Worm (Caenorhabditis elegans) whole organism, L2 larva: ENCODE measurements around the gene lec-9.

Experiments
- ama-1 ChIP-seq: fragments of 150-350 bp; optimal IDR thresholded peaks from 2 replicates; lab custom pipeline; 2018; ENCODE audit warnings: inconsistent platforms
- mdl-1 ChIP-seq, 2 experiments: fragments of 150-350 bp in 1 of 2; sonication (generic microtip) in 1 of 2; optimal IDR thresholded peaks; 2 replicates each; lab custom pipeline; 2017; ENCODE audit warnings: missing biosample characterization in 2 of 2, missing genetic modification characterization in 2 of 2
- nhr-12 ChIP-seq: fragments of 150-350 bp; optimal IDR thresholded peaks from 2 replicates; lab custom pipeline; 2014; ENCODE audit warnings: missing biosample characterization, missing genetic modification characterization
- nhr-237 ChIP-seq: fragments of 150-350 bp; optimal IDR thresholded peaks from 2 replicates; lab custom pipeline; 2014; ENCODE audit warnings: missing biosample characterization, missing genetic modification characterization
- nhr-25 ChIP-seq: fragments of 150-350 bp; sonication (generic microtip); optimal IDR thresholded peaks from 3 replicates; lab custom pipeline; 2014; ENCODE audit warnings: missing biosample characterization, missing genetic modification characterization
- snpc-4 ChIP-seq: fragments of 150-350 bp; optimal IDR thresholded peaks from 2 replicates; lab custom pipeline; 2014; ENCODE audit warnings: missing biosample characterization, missing genetic modification characterization
- unc-39 ChIP-seq: fragments of 150-350 bp; optimal IDR thresholded peaks from 2 replicates; lab custom pipeline; 2014; ENCODE audit warnings: missing biosample characterization, missing genetic modification characterization
- ztf-11 ChIP-seq: sonication (generic microtip); optimal IDR thresholded peaks from 2 replicates; lab custom pipeline; 2017; ENCODE audit warnings: missing biosample characterization, missing genetic modification characterization

DNA sequence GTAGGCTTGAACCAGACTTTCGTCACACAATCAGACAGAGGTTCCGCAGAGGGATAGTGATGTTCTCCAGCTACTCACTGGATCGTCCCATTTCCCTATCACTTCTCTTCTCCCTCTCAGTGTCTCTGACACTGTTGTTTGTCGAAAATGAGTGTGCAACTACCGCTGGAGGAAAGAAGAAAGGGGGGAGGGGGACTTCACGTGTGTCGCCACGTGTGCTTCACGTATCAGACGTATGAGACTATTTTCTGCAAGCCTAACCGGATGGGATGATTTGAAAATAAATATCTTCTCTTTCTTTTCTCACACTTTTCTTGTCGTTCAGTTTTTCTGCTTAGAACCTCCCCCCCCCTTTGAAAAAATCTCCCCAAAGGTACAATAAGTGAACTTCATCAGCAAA lies 40.5 kb downstream of the lec-9 start, which contains the start of gene H18N23.2:
- no peak for TF ChIP-seq ama-1 (lab: Kevin White, UChicago)
- no peak for TF ChIP-seq nhr-12 (tag; lab: Kevin White, UChicago)
- no peak for TF ChIP-seq snpc-4 (tag; lab: Kevin White, UChicago)
- no peak for TF ChIP-seq ztf-11 (tag; lab: Kevin White, UChicago)
- TF ChIP-seq nhr-237 (tag; lab: Kevin White, UChicago): no peak
- TF ChIP-seq unc-39: no peak
- peak; percentile 83 for TF ChIP-seq nhr-25
- peak; percentile 9 to 90 for TF ChIP-seq mdl-1 (tag; optimal IDR thresholded peaks at IDR 0.05; lab: Kevin White, UChicago)
